Worm (Caenorhabditis elegans): ENCODE measurements around the gene xrn-2.

ce11 chrII:14205335-14205734 lies 49.8 kb downstream of the xrn-2 start, which contains the start of gene ace-3:
- no peak for TF ChIP-seq him-1 (tag; optimal IDR thresholded peaks at IDR 0.05)
- no peak for TF ChIP-seq dao-5 (tag; optimal IDR thresholded peaks at IDR 0.05)

Measured in whole organism, L4/young adult.